Fruit fly (Drosophila melanogaster) whole organism, embryonic: ENCODE results near the gene CrebB.

Experiments used
- Blimp-1 ChIP-seq: fragments of 200-800 bp; sonication (Bioruptor generic); optimal IDR thresholded peaks from 3 replicates; lab custom pipeline; 2018; ENCODE audit warnings: missing biosample characterization, missing genetic modification characterization, mild to moderate bottlenecking, moderate library complexity, missing genetic modification reagents
- CG10979 ChIP-seq: fragments of 200-800 bp; sonication (Bioruptor generic); optimal IDR thresholded peaks from 2 replicates; lab custom pipeline; 2018; ENCODE audit warnings: missing biosample characterization, mild to moderate bottlenecking, missing genetic modification characterization, moderate library complexity
- CG11085 ChIP-seq: fragments of 200-800 bp; sonication (Bioruptor generic); IDR thresholded peaks from 2 replicates; pipeline ENCODE4 v1.3.6; 2022; ENCODE audit warnings: missing biosample characterization, missing genetic modification characterization
- CG11398 ChIP-seq: fragments of 200-800 bp; sonication (Bioruptor generic); optimal IDR thresholded peaks from 2 replicates; lab custom pipeline; 2016; ENCODE audit warnings: missing biosample characterization, missing genetic modification characterization
- CG12236 ChIP-seq: fragments of 200-800 bp; sonication (Bioruptor generic); optimal IDR thresholded peaks from 2 replicates; lab custom pipeline; 2016; ENCODE audit warnings: missing biosample characterization, missing genetic modification characterization
- CG1529 ChIP-seq: fragments of 200-800 bp; sonication (Bioruptor generic); optimal IDR thresholded peaks from 3 replicates; lab custom pipeline; 2018; ENCODE audit warnings: missing biosample characterization, missing genetic modification characterization
- CG15514 ChIP-seq: fragments of 200-800 bp; sonication (Bioruptor generic); optimal IDR thresholded peaks from 3 replicates; lab custom pipeline; 2017; ENCODE audit warnings: missing biosample characterization, missing genetic modification characterization, mild to moderate bottlenecking, moderate library complexity, missing genetic modification reagents
- CG17359 ChIP-seq: fragments of 200-800 bp; sonication (Bioruptor generic); optimal IDR thresholded peaks from 3 replicates; lab custom pipeline; 2018; ENCODE audit warnings: missing biosample characterization, mild to moderate bottlenecking, missing genetic modification characterization, moderate library complexity
- CG18599 ChIP-seq: fragments of 200-800 bp; sonication (Bioruptor generic); optimal IDR thresholded peaks from 3 replicates; lab custom pipeline; 2017; ENCODE audit warnings: missing biosample characterization, missing genetic modification characterization, mild to moderate bottlenecking, moderate library complexity, missing genetic modification reagents
- CG2875 ChIP-seq: fragments of 200-800 bp; sonication (Bioruptor generic); optimal IDR thresholded peaks from 2 replicates; lab custom pipeline; 2017; ENCODE audit warnings: missing biosample characterization, mild to moderate bottlenecking, missing genetic modification characterization, missing genetic modification reagents
- CG34422 ChIP-seq: fragments of 200-800 bp; sonication (Bioruptor generic); IDR thresholded peaks from 3 replicates; pipeline ENCODE4 v1.3.6; 2022; ENCODE audit warnings: missing biosample characterization, missing genetic modification characterization
- CG3995 ChIP-seq: fragments of 200-800 bp; sonication (Bioruptor generic); optimal IDR thresholded peaks from 3 replicates; lab custom pipeline; 2016; ENCODE audit warnings: missing biosample characterization, missing genetic modification characterization
- CG4360 ChIP-seq: fragments of 200-800 bp; sonication (Bioruptor generic); IDR thresholded peaks from 2 replicates; pipeline ENCODE4 v1.3.6; 2022; ENCODE audit warnings: missing biosample characterization, missing genetic modification characterization
- CG6654 ChIP-seq: fragments of 200-800 bp; sonication (Bioruptor generic); optimal IDR thresholded peaks from 2 replicates; lab custom pipeline; 2017; ENCODE audit warnings: missing biosample characterization, mild to moderate bottlenecking, missing genetic modification characterization
- CG6854 ChIP-seq: fragments of 200-800 bp; sonication (Bioruptor generic); optimal IDR thresholded peaks from 3 replicates; lab custom pipeline; 2017; ENCODE audit warnings: missing biosample characterization, mild to moderate bottlenecking, missing genetic modification characterization
- CHES-1-like ChIP-seq: fragments of 200-800 bp; sonication (Bioruptor generic); optimal IDR thresholded peaks from 2 replicates; lab custom pipeline; 2016; ENCODE audit warnings: missing biosample characterization, missing genetic modification characterization
- Dad ChIP-seq: fragments of 200-800 bp; sonication (Bioruptor generic); optimal IDR thresholded peaks from 3 replicates; lab custom pipeline; 2016; ENCODE audit warnings: missing biosample characterization, missing genetic modification characterization
- Deaf1 ChIP-seq: fragments of 200-800 bp; optimal IDR thresholded peaks from 3 replicates; lab custom pipeline; 2019; ENCODE audit warnings: missing biosample characterization, mild to moderate bottlenecking, missing genetic modification characterization, moderate library complexity
- Dfd ChIP-seq, 2 experiments: fragments of >200 bp; optimal IDR thresholded peaks; 2 replicates each; lab custom pipeline; 2017; ENCODE audit warnings: missing biosample characterization in 2 of 2, missing genetic modification characterization in 2 of 2
- E2f1 ChIP-seq: fragments of 200-800 bp; sonication (Bioruptor generic); IDR thresholded peaks from 2 replicates; pipeline ENCODE4 v1.3.6; 2022; ENCODE audit warnings: missing biosample characterization, missing genetic modification characterization
- Fer1 ChIP-seq: fragments of 200-800 bp; sonication (Bioruptor generic); optimal IDR thresholded peaks from 2 replicates; lab custom pipeline; 2017; ENCODE audit warnings: missing biosample characterization, mild to moderate bottlenecking, missing genetic modification characterization
- HmgD ChIP-seq: fragments of 200-800 bp; sonication (Bioruptor generic); optimal IDR thresholded peaks from 3 replicates; lab custom pipeline; 2016; ENCODE audit warnings: missing biosample characterization, missing genetic modification characterization
- Hr51 ChIP-seq, 2 experiments: fragments of 200-800 bp; sonication (Bioruptor generic); optimal IDR thresholded peaks; 2 replicates in 1 of 2; 3 replicates in 1 of 2; lab custom pipeline; 2016 to 2018; ENCODE audit warnings: missing biosample characterization in 2 of 2, missing genetic modification characterization in 2 of 2, mild to moderate bottlenecking in 1 of 2, moderate library complexity in 1 of 2
- Hr78 ChIP-seq, 2 experiments: fragments of 200-800 bp in 1 of 2; fragments of >200 bp in 1 of 2; sonication (Bioruptor generic) in 1 of 2; optimal IDR thresholded peaks; 2 replicates each; lab custom pipeline; 2017 to 2019; ENCODE audit warnings: missing biosample characterization in 2 of 2, missing genetic modification characterization in 2 of 2, mild to moderate bottlenecking in 1 of 2, moderate library complexity in 1 of 2
- MESR4 ChIP-seq: fragments of 200-800 bp; sonication (Bioruptor generic); optimal IDR thresholded peaks from 2 replicates; lab custom pipeline; 2018; ENCODE audit warnings: missing biosample characterization, mild to moderate bottlenecking, missing genetic modification characterization, moderate library complexity
- NC2β ChIP-seq: fragments of 200-800 bp; sonication (Bioruptor generic); optimal IDR thresholded peaks from 2 replicates; lab custom pipeline; 2016; ENCODE audit warnings: missing biosample characterization, missing genetic modification characterization
- NFAT ChIP-seq: fragments of 200-800 bp; sonication (Bioruptor generic); IDR thresholded peaks from 2 replicates; pipeline ENCODE4 v1.3.6; 2022; ENCODE audit warnings: missing biosample characterization, missing genetic modification characterization
- Scr ChIP-seq: fragments of 200-800 bp; sonication (Bioruptor generic); IDR thresholded peaks from 2 replicates; pipeline ENCODE4 v1.3.6; 2022; ENCODE audit warnings: missing biosample characterization, missing genetic modification characterization; ENCODE audit not compliant: partially characterized antibody
- Spps ChIP-seq: fragments of 200-800 bp; sonication (Bioruptor generic); optimal IDR thresholded peaks from 2 replicates; lab custom pipeline; 2018; ENCODE audit warnings: missing biosample characterization, mild to moderate bottlenecking, missing genetic modification characterization
- al ChIP-seq: fragments of 200-800 bp; sonication (Bioruptor generic); IDR thresholded peaks from 2 replicates; pipeline ENCODE4 v1.3.6; 2022; ENCODE audit warnings: missing biosample characterization, missing genetic modification characterization
- btn ChIP-seq: fragments of 200-800 bp; sonication (Bioruptor generic); optimal IDR thresholded peaks from 2 replicates; lab custom pipeline; 2016; ENCODE audit warnings: missing biosample characterization, missing genetic modification characterization
- esg ChIP-seq: fragments of 200-800 bp; sonication (Bioruptor generic); conservative IDR thresholded peaks from 2 replicates; pipeline ENCODE4 v1.3.6; 2022; ENCODE audit warnings: missing biosample characterization, missing genetic modification characterization
- fd3F ChIP-seq: fragments of 200-800 bp; sonication (Bioruptor generic); optimal IDR thresholded peaks from 2 replicates; lab custom pipeline; 2018; ENCODE audit warnings: missing biosample characterization, mild to moderate bottlenecking, missing genetic modification characterization, moderate library complexity
- grn ChIP-seq: fragments of 200-800 bp; sonication (Bioruptor generic); optimal IDR thresholded peaks from 3 replicates; lab custom pipeline; 2017; ENCODE audit warnings: missing biosample characterization, missing genetic modification characterization
- ind ChIP-seq: fragments of 200-800 bp; sonication (Bioruptor generic); optimal IDR thresholded peaks from 3 replicates; lab custom pipeline; 2016; ENCODE audit warnings: missing biosample characterization, missing genetic modification characterization
- jing ChIP-seq: fragments of 200-800 bp; sonication (Bioruptor generic); optimal IDR thresholded peaks from 2 replicates; lab custom pipeline; 2018; ENCODE audit warnings: missing biosample characterization, mild to moderate bottlenecking, missing genetic modification characterization
- lmd ChIP-seq: fragments of 200-800 bp; sonication (Bioruptor generic); IDR thresholded peaks from 2 replicates; pipeline ENCODE4 v1.3.6; 2022; ENCODE audit warnings: missing biosample characterization, missing genetic modification characterization
- lola ChIP-seq, 3 experiments: fragments of >200 bp in 2 of 3; fragments of 200-800 bp in 1 of 3; sonication (Bioruptor generic) in 1 of 3; optimal IDR thresholded peaks; 2 replicates each; lab custom pipeline; 2017 to 2019; ENCODE audit warnings: missing biosample characterization in 3 of 3, missing genetic modification characterization in 3 of 3, mild to moderate bottlenecking in 1 of 3, moderate library complexity in 1 of 3
- mam ChIP-seq: fragments of 200-800 bp; sonication (Bioruptor generic); optimal IDR thresholded peaks from 3 replicates; lab custom pipeline; 2016; ENCODE audit warnings: missing biosample characterization, missing genetic modification characterization
- mld ChIP-seq: fragments of 200-800 bp; sonication (Bioruptor generic); IDR thresholded peaks from 3 replicates; pipeline ENCODE4 v1.3.6; 2022; ENCODE audit warnings: missing biosample characterization, missing genetic modification characterization; ENCODE audit not compliant: partially characterized antibody
- nom ChIP-seq: fragments of 200-800 bp; sonication (Bioruptor generic); optimal IDR thresholded peaks from 2 replicates; lab custom pipeline; 2017; ENCODE audit warnings: missing biosample characterization, missing genetic modification characterization, mild to moderate bottlenecking, moderate library complexity, missing genetic modification reagents
- p53 ChIP-seq: fragments of 200-800 bp; sonication (Bioruptor generic); optimal IDR thresholded peaks from 2 replicates; lab custom pipeline; 2016; ENCODE audit warnings: missing biosample characterization, missing genetic modification characterization
- peb ChIP-seq: fragments of 200-800 bp; sonication (Bioruptor generic); IDR thresholded peaks from 2 replicates; pipeline ENCODE4 v1.3.6; 2022; ENCODE audit warnings: missing biosample characterization, missing genetic modification characterization
- phol ChIP-seq: fragments of 200-800 bp; sonication (Bioruptor generic); optimal IDR thresholded peaks from 3 replicates; lab custom pipeline; 2018; ENCODE audit warnings: missing biosample characterization, mild to moderate bottlenecking, missing genetic modification characterization, moderate library complexity
- schlank ChIP-seq: fragments of 200-800 bp; sonication (Bioruptor generic); optimal IDR thresholded peaks from 2 replicates; lab custom pipeline; 2018; ENCODE audit warnings: missing biosample characterization, mild to moderate bottlenecking, missing genetic modification characterization
- sens-2 ChIP-seq: fragments of 200-800 bp; sonication (Bioruptor generic); IDR thresholded peaks from 2 replicates; pipeline ENCODE4 v1.3.6; 2022; ENCODE audit warnings: missing biosample characterization, missing genetic modification characterization
- stwl ChIP-seq: fragments of 200-800 bp; sonication (Bioruptor generic); optimal IDR thresholded peaks from 3 replicates; lab custom pipeline; 2018; ENCODE audit warnings: missing biosample characterization, mild to moderate bottlenecking, missing genetic modification characterization, moderate library complexity

CrebB gene

DNA sequence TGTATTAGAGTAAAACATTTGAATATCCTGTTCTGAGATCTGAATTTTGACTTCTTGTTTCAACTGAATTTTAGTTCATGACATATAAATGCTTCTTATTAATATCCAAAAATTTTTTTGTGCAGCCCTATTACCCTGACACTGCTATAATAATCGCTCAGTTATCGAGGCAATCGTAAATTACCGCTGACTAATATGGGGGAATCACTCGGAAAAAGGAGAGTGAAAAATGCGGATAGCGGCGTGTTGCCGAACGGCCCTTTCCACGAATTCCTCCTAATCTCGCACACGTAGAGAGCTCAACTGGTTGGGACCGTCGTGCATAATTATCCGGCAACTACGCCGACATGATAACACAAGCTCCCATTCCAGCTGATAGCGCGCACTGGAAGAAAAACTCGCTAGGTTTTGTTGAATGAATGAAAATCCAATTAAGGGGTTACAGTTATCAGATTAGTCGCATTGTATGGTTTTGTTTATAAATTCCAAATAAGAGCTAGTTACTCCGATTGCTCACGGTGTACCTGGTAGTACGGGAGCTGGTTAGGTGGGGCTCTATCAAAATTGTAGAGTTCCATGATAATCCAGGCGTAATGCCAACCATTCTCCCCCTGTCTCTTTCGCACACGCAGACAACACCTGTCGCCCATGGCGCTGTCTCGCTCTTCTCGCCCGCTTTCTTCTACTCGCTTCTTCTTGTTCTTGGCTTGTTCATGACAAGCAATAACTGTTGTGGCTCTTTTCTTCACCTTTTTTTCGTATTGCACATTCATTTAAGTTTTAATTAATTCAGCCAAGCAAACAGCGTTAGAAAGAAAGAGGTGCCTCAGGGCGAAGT lies 1.9 kb downstream of the CrebB start (continued):
- peak; percentile 55 for TF ChIP-seq Blimp-1 (GFP tag; lab: Kevin White, UChicago)
- TF ChIP-seq btn, result peak; percentile 12
- peak; percentile 45 to 61 for TF ChIP-seq Hr51 (GFP tag; optimal IDR thresholded peaks at IDR 0.05; lab: Kevin White, UChicago)
- TF ChIP-seq Hr78 (GFP tag; optimal IDR thresholded peaks at IDR 0.05; lab: Kevin White, UChicago), result peak in 1 of 2 experiments; percentile 21
- 0 out of 2 replicates have a peak, but pooled peaks have one; percentile 16 for TF ChIP-seq peb (GFP tag; lab: Robert Waterston, UW)
- peak; percentile 72 for TF ChIP-seq al (GFP tag; lab: Robert Waterston, UW)
- TF ChIP-seq phol (tag; lab: Kevin White, UChicago), result peak; percentile 11
- peak; percentile 49; the same call in 1 of the 2 replicates for TF ChIP-seq sens-2 (GFP tag; lab: Robert Waterston, UW)
- peak; percentile 54 for TF ChIP-seq HmgD (GFP tag; lab: Kevin White, UChicago)
- peak; percentile 67 for TF ChIP-seq Dad (GFP tag; lab: Kevin White, UChicago)
- peak; percentile 68; the same call in 1 of the 3 replicates for TF ChIP-seq CG34422 (GFP tag; lab: Robert Waterston, UW)
- peak; percentile 63 for TF ChIP-seq CG6854 (GFP tag; lab: Kevin White, UChicago)
- peak; percentile 44 for TF ChIP-seq CG2875 (GFP tag; lab: Kevin White, UChicago)
- TF ChIP-seq CG1529, result peak; percentile 28
- TF ChIP-seq jing (GFP tag; lab: Kevin White, UChicago), result peak; percentile 37
- TF ChIP-seq NC2β (GFP tag; lab: Kevin White, UChicago), result peak; percentile 17
- TF ChIP-seq CHES-1-like, result peak; percentile 65
- no peak for TF ChIP-seq mld
- TF ChIP-seq CG17359 (tag; lab: Kevin White, UChicago), result peak; percentile 70
- peak in 2 of 3 experiments; percentile 8 to 15 for TF ChIP-seq lola (GFP tag; optimal IDR thresholded peaks at IDR 0.05; lab: Kevin White, UChicago)
- TF ChIP-seq p53, result peak; percentile 48
- peak; percentile 41 for TF ChIP-seq CG6654 (GFP tag; lab: Kevin White, UChicago)
- peak; percentile 90 for TF ChIP-seq NFAT
- peak; percentile 56 for TF ChIP-seq CG10979 (tag; lab: Kevin White, UChicago)
- peak; percentile 43 for TF ChIP-seq fd3F (GFP tag; lab: Kevin White, UChicago)
- TF ChIP-seq Deaf1 (tag; lab: Kevin White, UChicago), result peak; percentile 45
- TF ChIP-seq mam (GFP tag; lab: Kevin White, UChicago), result peak; percentile 82
- TF ChIP-seq CG4360, result no peak
- no peak for TF ChIP-seq Dfd (GFP tag; optimal IDR thresholded peaks at IDR 0.05; lab: Kevin White, UChicago)
- TF ChIP-seq CG11398, result peak; percentile 19
- TF ChIP-seq stwl (tag; lab: Kevin White, UChicago), result no peak
- TF ChIP-seq CG3995 (GFP tag; lab: Kevin White, UChicago), result peak; percentile 55
- TF ChIP-seq MESR4 (GFP tag; lab: Kevin White, UChicago), result no peak
- TF ChIP-seq schlank, result peak; percentile 73
- peak; percentile 25 for TF ChIP-seq CG12236 (GFP tag; lab: Kevin White, UChicago)
- TF ChIP-seq CG18599 (GFP tag; lab: Kevin White, UChicago), result peak; percentile 90
- no peak for TF ChIP-seq Spps (tag; lab: Kevin White, UChicago)
- TF ChIP-seq CG11085 (GFP tag; lab: Robert Waterston, UW), result peak; percentile 65
- peak; percentile 57 for TF ChIP-seq esg (GFP tag; lab: Robert Waterston, UW)
- peak; percentile 76 for TF ChIP-seq ind (GFP tag; lab: Kevin White, UChicago)
- TF ChIP-seq grn (GFP tag; lab: Kevin White, UChicago), result peak; percentile 61
- TF ChIP-seq lmd (GFP tag; lab: Robert Waterston, UW), result peak; percentile 74
- no peak for TF ChIP-seq nom (GFP tag; lab: Kevin White, UChicago)
- peak; percentile 69 for TF ChIP-seq CG15514 (GFP tag; lab: Kevin White, UChicago)
- TF ChIP-seq E2f1 (GFP tag; lab: Robert Waterston, UW), result peak; percentile 59
- no peak for TF ChIP-seq Scr
- peak; percentile 76 for TF ChIP-seq Fer1
